Worm (Caenorhabditis elegans) whole organism, mixed stage, embryonic: ENCODE measurements around the gene hlh-10.

Experiments
- M03D4.4 ChIP-seq: sonication (generic microtip); optimal IDR thresholded peaks from 2 replicates; lab custom pipeline; 2017; ENCODE audit warnings: mild to moderate bottlenecking, missing genetic modification characterization, missing compliant biosample characterization
- bed-3 ChIP-seq: fragments of 200-800 bp; sonication (Bioruptor generic); optimal IDR thresholded peaks from 3 replicates; lab custom pipeline; 2018; ENCODE audit warnings: mild to moderate bottlenecking, missing genetic modification characterization, moderate library complexity, missing compliant biosample characterization
- blmp-1 ChIP-seq: fragments of 150-350 bp; optimal IDR thresholded peaks from 2 replicates; lab custom pipeline; 2014; ENCODE audit warnings: missing biosample characterization, missing genetic modification characterization
- ceh-39 ChIP-seq: fragments of 150-350 bp; optimal IDR thresholded peaks from 2 replicates; lab custom pipeline; 2014; ENCODE audit warnings: missing biosample characterization, missing genetic modification characterization
- ceh-43 ChIP-seq: fragments of 200-800 bp; sonication (Bioruptor generic); optimal IDR thresholded peaks from 2 replicates; lab custom pipeline; 2018; ENCODE audit warnings: mild to moderate bottlenecking, missing genetic modification characterization, moderate library complexity, missing compliant biosample characterization
- ceh-83 ChIP-seq: fragments of 200-800 bp; sonication (Bioruptor generic); optimal IDR thresholded peaks from 2 replicates; lab custom pipeline; 2018; ENCODE audit warnings: mild to moderate bottlenecking, missing genetic modification characterization, missing compliant biosample characterization
- cnd-1 ChIP-seq: fragments of 200-800 bp; sonication (Bioruptor generic); optimal IDR thresholded peaks from 2 replicates; lab custom pipeline; 2018; ENCODE audit warnings: mild to moderate bottlenecking, missing genetic modification characterization, missing compliant biosample characterization
- drap-1 ChIP-seq: fragments of 200-800 bp; sonication (Bioruptor generic); optimal IDR thresholded peaks from 3 replicates; lab custom pipeline; 2018; ENCODE audit warnings: mild to moderate bottlenecking, missing genetic modification characterization, missing compliant biosample characterization
- elt-1 ChIP-seq: sonication (generic microtip); optimal IDR thresholded peaks from 2 replicates; lab custom pipeline; 2017; ENCODE audit warnings: missing genetic modification characterization, mild to moderate bottlenecking, missing compliant biosample characterization, antibody characterized with exemption, moderate library complexity, borderline replicate concordance; ENCODE audit not compliant: insufficient read depth
- elt-3 ChIP-seq: fragments of 150-350 bp; optimal IDR thresholded peaks from 2 replicates; lab custom pipeline; 2014; ENCODE audit warnings: missing biosample characterization, missing genetic modification characterization
- ham-2 ChIP-seq: fragments of 200-800 bp; sonication (Bioruptor generic); optimal IDR thresholded peaks from 2 replicates; lab custom pipeline; 2018; ENCODE audit warnings: mild to moderate bottlenecking, missing genetic modification characterization, missing compliant biosample characterization
- hlh-1 ChIP-seq: fragments of 150-350 bp; optimal IDR thresholded peaks from 2 replicates; lab custom pipeline; 2014; ENCODE audit warnings: missing biosample characterization, missing genetic modification reagents, missing genetic modification characterization
- lin-32 ChIP-seq: fragments of 200-800 bp; sonication (Bioruptor generic); optimal IDR thresholded peaks from 2 replicates; lab custom pipeline; 2018; ENCODE audit warnings: mild to moderate bottlenecking, missing genetic modification characterization, missing compliant biosample characterization
- lsy-2 ChIP-seq: fragments of 150-350 bp; optimal IDR thresholded peaks from 2 replicates; lab custom pipeline; 2014; ENCODE audit warnings: missing biosample characterization, missing genetic modification characterization
- mab-5 ChIP-seq: fragments of 150-350 bp; optimal IDR thresholded peaks from 2 replicates; lab custom pipeline; 2014; ENCODE audit warnings: missing biosample characterization, missing genetic modification characterization
- mls-2 ChIP-seq: sonication (generic microtip); optimal IDR thresholded peaks from 2 replicates; lab custom pipeline; 2016; ENCODE audit warnings: mild to moderate bottlenecking, missing genetic modification characterization, moderate library complexity, missing compliant biosample characterization
- nhr-12 ChIP-seq: fragments of 150-350 bp; optimal IDR thresholded peaks from 2 replicates; lab custom pipeline; 2014; ENCODE audit warnings: missing biosample characterization, missing genetic modification characterization
- nhr-2 ChIP-seq: fragments of 150-350 bp; optimal IDR thresholded peaks from 2 replicates; lab custom pipeline; 2014; ENCODE audit warnings: missing biosample characterization, missing genetic modification characterization
- nhr-237 ChIP-seq: fragments of 150-350 bp; optimal IDR thresholded peaks from 2 replicates; lab custom pipeline; 2014; ENCODE audit warnings: missing biosample characterization, missing genetic modification characterization
- nhr-28 ChIP-seq: fragments of 150-350 bp; optimal IDR thresholded peaks from 2 replicates; lab custom pipeline; 2014; ENCODE audit warnings: missing biosample characterization, missing genetic modification characterization
- pha-4 ChIP-seq: fragments of 150-350 bp; optimal IDR thresholded peaks from 2 replicates; lab custom pipeline; 2018; ENCODE audit warnings: missing biosample characterization, missing genetic modification reagents, missing genetic modification characterization
- sem-2 ChIP-seq: fragments of 200-800 bp; sonication (Bioruptor generic); optimal IDR thresholded peaks from 2 replicates; lab custom pipeline; 2018; ENCODE audit warnings: mild to moderate bottlenecking, missing genetic modification characterization, missing compliant biosample characterization
- snpc-4 ChIP-seq: fragments of 150-350 bp; optimal IDR thresholded peaks from 2 replicates; lab custom pipeline; 2014; ENCODE audit warnings: missing biosample characterization, missing genetic modification characterization
- sptf-1 ChIP-seq: sonication (generic microtip); optimal IDR thresholded peaks from 2 replicates; lab custom pipeline; 2017; ENCODE audit warnings: mild to moderate bottlenecking, missing genetic modification characterization, moderate library complexity, missing compliant biosample characterization
- tbx-8 ChIP-seq: fragments of 200-800 bp; sonication (Bioruptor generic); optimal IDR thresholded peaks from 2 replicates; lab custom pipeline; 2018; ENCODE audit warnings: mild to moderate bottlenecking, missing genetic modification characterization, moderate library complexity, missing compliant biosample characterization
- unc-120 ChIP-seq: sonication (generic microtip); optimal IDR thresholded peaks from 2 replicates; lab custom pipeline; 2017; ENCODE audit warnings: missing genetic modification characterization, missing compliant biosample characterization; ENCODE audit not compliant: poor library complexity, severe bottlenecking
- unc-39 ChIP-seq: fragments of 150-350 bp; optimal IDR thresholded peaks from 2 replicates; lab custom pipeline; 2014; ENCODE audit warnings: missing biosample characterization, missing genetic modification characterization
- unc-62 ChIP-seq: fragments of 150-350 bp; optimal IDR thresholded peaks from 2 replicates; lab custom pipeline; 2014; ENCODE audit warnings: missing biosample characterization, missing genetic modification reagents, missing genetic modification characterization
- zip-8 ChIP-seq: fragments of 150-350 bp; optimal IDR thresholded peaks from 2 replicates; lab custom pipeline; 2014; ENCODE audit warnings: missing biosample characterization, missing genetic modification characterization
- ztf-11 ChIP-seq: fragments of 150-350 bp; optimal IDR thresholded peaks from 2 replicates; lab custom pipeline; 2014; ENCODE audit warnings: missing biosample characterization, missing genetic modification characterization

Gene hlh-10

ce11 chrV:9271835-9272234 lies 10.2 kb downstream of the hlh-10 start:
- no peak for TF ChIP-seq ztf-11
- no peak for TF ChIP-seq elt-1 (tag; lab: Kevin White, UChicago)
- no peak for TF ChIP-seq ceh-83
- no peak for TF ChIP-seq snpc-4 (tag; lab: Kevin White, UChicago)
- TF ChIP-seq nhr-28 (tag; lab: Kevin White, UChicago) = no peak
- no peak for TF ChIP-seq mab-5 (tag; lab: Kevin White, UChicago)
- TF ChIP-seq ceh-43 (GFP tag; lab: Kevin White, UChicago) = no peak
- TF ChIP-seq nhr-12 = no peak
- TF ChIP-seq lin-32 (GFP tag; lab: Kevin White, UChicago) = no peak
- no peak for TF ChIP-seq bed-3

DNA sequence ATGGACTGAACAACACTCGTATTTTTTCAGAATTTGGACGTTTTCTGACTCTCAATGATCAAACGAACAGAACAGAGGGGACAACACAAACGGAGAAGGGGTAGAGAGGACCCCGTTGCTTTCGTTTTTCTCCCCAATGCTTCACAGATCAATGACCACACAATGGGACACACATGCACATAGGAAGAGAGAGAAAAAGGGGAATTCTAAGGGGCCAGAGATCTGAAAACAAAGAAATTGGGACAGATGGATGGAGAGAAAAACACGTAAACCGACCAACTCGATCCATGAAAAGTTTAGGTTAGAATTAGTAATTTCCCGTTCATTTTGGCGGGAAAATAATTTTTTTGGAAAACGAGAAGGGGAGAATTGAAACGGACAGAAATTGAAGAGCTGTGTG lies 11.6 kb downstream of the hlh-10 start:
- no peak for TF ChIP-seq M03D4.4 (tag; lab: Kevin White, UChicago)
- no peak for TF ChIP-seq ztf-11
- no peak for TF ChIP-seq cnd-1 (tag; lab: Kevin White, UChicago)
- no peak for TF ChIP-seq elt-3 (tag; lab: Kevin White, UChicago)
- no peak for TF ChIP-seq ham-2 (GFP tag; lab: Kevin White, UChicago)
- TF ChIP-seq tbx-8 (GFP tag; lab: Kevin White, UChicago) = no peak
- TF ChIP-seq nhr-28 (tag; lab: Kevin White, UChicago) = no peak
- TF ChIP-seq ceh-83 = no peak
- TF ChIP-seq elt-1 (tag; lab: Kevin White, UChicago) = no peak

ce11 chrV:9268202-9268601 lies 13.8 kb downstream of the hlh-10 start:
- TF ChIP-seq lsy-2 (tag; lab: Kevin White, UChicago) (no peak), mls-2 (tag; lab: Kevin White, UChicago) (no peak), unc-120 (tag; lab: Kevin White, UChicago) (no peak), nhr-2 (no peak), zip-8 (tag; lab: Kevin White, UChicago) (no peak), ztf-11 (no peak)

ce11 chrV:9266399-9266798 lies 15.6 kb downstream of the hlh-10 start, which contains the start of gene slc-17.7:
Gene slc-17.7 (minus strand): TSS chrV:9266499.
- TF ChIP-seq ceh-83 = no peak
- TF ChIP-seq elt-1 (tag; lab: Kevin White, UChicago) = no peak
- TF ChIP-seq hlh-1 (tag; lab: Kevin White, UChicago) = no peak
- TF ChIP-seq tbx-8 (GFP tag; lab: Kevin White, UChicago) = no peak
- TF ChIP-seq cnd-1 (tag; lab: Kevin White, UChicago) = no peak
- TF ChIP-seq ceh-39 (tag; lab: Kevin White, UChicago) = no peak
- no peak for TF ChIP-seq ham-2 (GFP tag; lab: Kevin White, UChicago)
- TF ChIP-seq drap-1 (GFP tag; lab: Kevin White, UChicago) = no peak
- TF ChIP-seq nhr-237 = no peak
- no peak for TF ChIP-seq lsy-2 (tag; lab: Kevin White, UChicago)
- TF ChIP-seq unc-39 (tag; lab: Kevin White, UChicago) = no peak
- no peak for TF ChIP-seq nhr-2
- no peak for TF ChIP-seq elt-3 (tag; lab: Kevin White, UChicago)
- no peak for TF ChIP-seq nhr-12
- TF ChIP-seq bed-3 = no peak
- TF ChIP-seq blmp-1 (tag; lab: Kevin White, UChicago) = no peak

- TF ChIP-seq ceh-39 (tag; lab: Kevin White, UChicago) = no peak
- no peak for TF ChIP-seq snpc-4 (tag; lab: Kevin White, UChicago)
- no peak for TF ChIP-seq bed-3
- TF ChIP-seq drap-1 (GFP tag; lab: Kevin White, UChicago) = no peak
- no peak for TF ChIP-seq unc-62
- TF ChIP-seq sptf-1 = no peak
- TF ChIP-seq cnd-1 (tag; lab: Kevin White, UChicago) = no peak
- no peak for TF ChIP-seq pha-4 (tag; lab: Kevin White, UChicago)
- TF ChIP-seq sem-2 (GFP tag; lab: Kevin White, UChicago) = no peak
- TF ChIP-seq elt-1 (tag; lab: Kevin White, UChicago) = no peak
- no peak for TF ChIP-seq nhr-12
- TF ChIP-seq nhr-2 = no peak
- TF ChIP-seq zip-8 (tag; lab: Kevin White, UChicago) = no peak
- TF ChIP-seq hlh-1 (tag; lab: Kevin White, UChicago) = no peak
- TF ChIP-seq blmp-1 (tag; lab: Kevin White, UChicago) = no peak
- no peak for TF ChIP-seq lin-32 (GFP tag; lab: Kevin White, UChicago)
- TF ChIP-seq ham-2 (GFP tag; lab: Kevin White, UChicago) = no peak
- TF ChIP-seq, all 35 proteins: peak for 0
Measured at ce11 chrV:9262708-9263107, 19.3 kb downstream of the hlh-10 start.
